Fruit fly (Drosophila melanogaster): ENCODE data around the gene Leash.

DNA sequence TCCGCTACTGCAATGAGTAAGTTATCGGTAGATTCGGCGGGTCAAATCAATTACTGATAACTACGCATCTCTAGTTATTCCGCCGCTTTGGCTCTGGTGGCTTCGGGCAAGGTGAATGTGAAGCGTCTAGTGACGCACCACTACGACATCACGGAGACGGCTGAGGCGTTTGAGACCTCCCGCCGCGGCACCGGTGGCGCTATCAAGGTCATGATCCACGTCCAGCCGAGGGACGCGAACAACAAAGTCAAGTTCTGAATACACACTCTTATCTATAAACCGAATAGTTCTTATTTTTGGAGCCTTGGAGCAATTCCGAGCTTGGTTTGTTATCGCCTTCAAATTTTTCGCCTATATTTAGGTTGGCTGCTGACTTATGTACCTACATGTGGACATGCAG is 7.5 kb upstream of the Leash start:
- TF ChIP-seq Sp1 (GFP tag; optimal IDR thresholded peaks at IDR 0.05): no peak
- TF ChIP-seq psq (GFP tag; optimal IDR thresholded peaks at IDR 0.05): no peak
- no peak for TF ChIP-seq Vsx2 (GFP tag; optimal IDR thresholded peaks at IDR 0.05; ENCODE audit: partially characterized antibody)
- TF ChIP-seq fru (GFP tag; optimal IDR thresholded peaks at IDR 0.05): no peak
- TF ChIP-seq Mio (GFP tag; optimal IDR thresholded peaks at IDR 0.05): no peak
- TF ChIP-seq Dif (GFP tag; optimal IDR thresholded peaks at IDR 0.05; ENCODE audit: partially characterized antibody): no peak
- TF ChIP-seq foxo (GFP tag; optimal IDR thresholded peaks at IDR 0.05): no peak
- no peak for TF ChIP-seq sv (GFP tag; optimal IDR thresholded peaks at IDR 0.05)
- no peak for TF ChIP-seq dmrt93B (GFP tag; optimal IDR thresholded peaks at IDR 0.05)
- TF ChIP-seq Myc (optimal IDR thresholded peaks at IDR 0.05): no peak
- TF ChIP-seq Hnf4 (GFP tag; optimal IDR thresholded peaks at IDR 0.05): no peak
- TF ChIP-seq h (GFP tag; optimal IDR thresholded peaks at IDR 0.05): no peak
